Worm (Caenorhabditis elegans): ENCODE data around the gene B0024.4.
"Not testable (repeated sequence)": the region's sequence is repeated elsewhere in the genome, so short reads cannot be mapped to it uniquely, and the experiment has no call there.

DNA sequence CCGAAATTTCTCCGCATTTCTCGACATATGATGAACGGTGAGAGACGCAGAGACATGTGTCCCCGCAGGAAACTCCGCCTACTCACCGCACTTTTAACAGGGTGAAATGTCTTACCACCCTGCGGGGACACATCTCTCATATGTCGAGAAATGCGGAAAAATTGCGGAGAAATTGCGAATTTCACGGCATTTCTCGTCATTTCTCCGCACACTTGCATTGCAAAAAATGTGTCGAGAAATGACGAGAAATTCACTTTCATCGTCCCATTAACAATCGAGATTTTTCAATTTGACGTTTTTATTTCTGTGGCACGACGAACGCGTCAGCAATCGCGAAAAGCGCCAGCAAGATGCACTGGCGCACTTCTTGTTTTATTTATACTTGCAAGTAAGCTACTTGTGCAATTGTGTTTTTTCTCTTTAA lies 44.7 kb downstream of the B0024.4 start, which contains the start of gene K07C5.13:
- TF ChIP-seq lsy-2 (tag; optimal IDR thresholded peaks at IDR 0.05) = peak; percentile 42 to 61
- not testable (repeated sequence) for TF ChIP-seq R02D3.7, unc-39 (tag; optimal IDR thresholded peaks at IDR 0.05)
- TF ChIP-seq sem-4 (tag; optimal IDR thresholded peaks at IDR 0.05) = peak; percentile 55

Data from whole organism, L2 larva.